Fruit fly (Drosophila melanogaster): Measurements from ENCODE around the gene CG5026.

CG5026 gene

dm6 chr3L:9011485-9012389 is 43.4 kb downstream of the CG5026 start (continued):
- peak; percentile 82 for TF ChIP-seq fd96Cb (tag; optimal IDR thresholded peaks at IDR 0.05)
- TF ChIP-seq wdn (GFP tag; IDR thresholded peaks at IDR 0.05) = no peak
- TF ChIP-seq CG7556 (GFP tag; optimal IDR thresholded peaks at IDR 0.05) = peak; percentile 77
- TF ChIP-seq CG17361 (GFP tag; IDR thresholded peaks at IDR 0.05) = peak; percentile 74; the same call in 2 of the 3 replicates
- peak; percentile 58 for TF ChIP-seq repo (GFP tag; optimal IDR thresholded peaks at IDR 0.05)
- peak; percentile 49; the same call in 1 of the 2 replicates for TF ChIP-seq CG43689 (GFP tag; IDR thresholded peaks at IDR 0.05)
- TF ChIP-seq CG17912 (GFP tag; optimal IDR thresholded peaks at IDR 0.05) = no peak
- peak; percentile 16 for TF ChIP-seq abd-A (tag; optimal IDR thresholded peaks at IDR 0.05)
- no peak for TF ChIP-seq CkIIα-i1 (GFP tag; IDR thresholded peaks at IDR 0.05)
- no peak for TF ChIP-seq Hey (tag; optimal IDR thresholded peaks at IDR 0.05)
- peak; percentile 98 for TF ChIP-seq sens (GFP tag)
- no peak for TF ChIP-seq CG1832 (GFP tag; optimal IDR thresholded peaks at IDR 0.05)
- 0 out of 2 replicates have a peak, but pooled peaks have one; percentile 32 for TF ChIP-seq dimm (GFP tag; IDR thresholded peaks at IDR 0.05)
- peak; percentile 78; the same call in 2 of the 3 replicates for TF ChIP-seq ken (GFP tag; IDR thresholded peaks at IDR 0.05)
- peak; percentile 84 for TF ChIP-seq CG10267 (tag; optimal IDR thresholded peaks at IDR 0.05)
- peak; percentile 12 for TF ChIP-seq CG12744 (GFP tag; optimal IDR thresholded peaks at IDR 0.05)
- peak; percentile 48 for TF ChIP-seq hth (optimal IDR thresholded peaks at IDR 0.05)
- peak; percentile 17 for TF ChIP-seq CG12071 (GFP tag; optimal IDR thresholded peaks at IDR 0.05)
- peak; percentile 72 to 84 for TF ChIP-seq chif (GFP tag; optimal IDR thresholded peaks at IDR 0.05)
- TF ChIP-seq Pdp1 (GFP tag; optimal IDR thresholded peaks at IDR 0.05) = peak; percentile 70 to 78
- TF ChIP-seq Fer3 (tag; optimal IDR thresholded peaks at IDR 0.05) = no peak
- peak; percentile 72 for TF ChIP-seq Mrtf (GFP tag; IDR thresholded peaks at IDR 0.05)
- no peak for TF ChIP-seq CG2120 (GFP tag; optimal IDR thresholded peaks at IDR 0.05)
- no peak for TF ChIP-seq CG12659 (GFP tag; optimal IDR thresholded peaks at IDR 0.05)
- TF ChIP-seq Dek (tag; optimal IDR thresholded peaks at IDR 0.05) = no peak
- TF ChIP-seq D19A (tag; optimal IDR thresholded peaks at IDR 0.05) = peak; percentile 71
- TF ChIP-seq CG7745 (tag; optimal IDR thresholded peaks at IDR 0.05) = no peak
- TF ChIP-seq CG4707 (GFP tag; optimal IDR thresholded peaks at IDR 0.05) = no peak
- TF ChIP-seq Dip3 (GFP tag; optimal IDR thresholded peaks at IDR 0.05) = no peak
- TF ChIP-seq Sox102F (GFP tag; optimal IDR thresholded peaks at IDR 0.05) = peak; percentile 62
- TF ChIP-seq ATbp (GFP tag; optimal IDR thresholded peaks at IDR 0.05) = peak; percentile 57
- TF ChIP-seq mam (GFP tag; optimal IDR thresholded peaks at IDR 0.05) = peak; percentile 71
- TF ChIP-seq Hand (GFP tag; optimal IDR thresholded peaks at IDR 0.05) = no peak
- peak; percentile 71 for TF ChIP-seq onecut (GFP tag; IDR thresholded peaks at IDR 0.05)
- peak; percentile 31 for TF ChIP-seq HmgD (GFP tag; optimal IDR thresholded peaks at IDR 0.05)
- TF ChIP-seq HmgZ (tag; optimal IDR thresholded peaks at IDR 0.05) = peak; percentile 17
- TF ChIP-seq CG3281 (GFP tag; optimal IDR thresholded peaks at IDR 0.05) = no peak
- TF ChIP-seq pros (GFP tag; optimal IDR thresholded peaks at IDR 0.05) = no peak
- TF ChIP-seq grn (GFP tag; optimal IDR thresholded peaks at IDR 0.05) = no peak
- TF ChIP-seq CG2202 (tag; optimal IDR thresholded peaks at IDR 0.05) = peak; percentile 70
- TF ChIP-seq sug (tag; optimal IDR thresholded peaks at IDR 0.05) = no peak
- TF ChIP-seq sd (tag; optimal IDR thresholded peaks at IDR 0.05) = no peak
- no peak for TF ChIP-seq hb (GFP tag; IDR thresholded peaks at IDR 0.05; ENCODE audit: partially characterized antibody)
- peak; percentile 72 for TF ChIP-seq Ssrp (tag; optimal IDR thresholded peaks at IDR 0.05)
- no peak for TF ChIP-seq scrt (GFP tag; optimal IDR thresholded peaks at IDR 0.05)
- TF ChIP-seq Dip2 (GFP tag; IDR thresholded peaks at IDR 0.05) = no peak
- peak; percentile 73 for TF ChIP-seq lmd (GFP tag; IDR thresholded peaks at IDR 0.05)
- no peak for TF ChIP-seq cg (GFP tag; optimal IDR thresholded peaks at IDR 0.05)
